Fruit fly (Drosophila melanogaster) whole organism, embryonic: ENCODE results near the gene NitFhit.
A peak's percentile ranks its signal among the peaks of the same experiment; 100 is the strongest.

Experiments
- B-H2 ChIP-seq: fragments of 200-800 bp; sonication (Bioruptor generic); optimal IDR thresholded peaks from 2 replicates; lab custom pipeline; 2018; ENCODE audit warnings: missing biosample characterization, mild to moderate bottlenecking, missing genetic modification characterization
- Bgb ChIP-seq: fragments of 200-800 bp; sonication (Bioruptor generic); IDR thresholded peaks from 2 replicates; pipeline ENCODE4 v1.3.6; 2022; ENCODE audit warnings: missing biosample characterization, missing genetic modification characterization; ENCODE audit not compliant: partially characterized antibody
- Blimp-1 ChIP-seq: fragments of 200-800 bp; sonication (Bioruptor generic); optimal IDR thresholded peaks from 3 replicates; lab custom pipeline; 2018; ENCODE audit warnings: missing biosample characterization, missing genetic modification characterization, mild to moderate bottlenecking, moderate library complexity, missing genetic modification reagents
- Bteb2 ChIP-seq: fragments of 200-800 bp; sonication (Bioruptor generic); optimal IDR thresholded peaks from 2 replicates; lab custom pipeline; 2016; ENCODE audit warnings: missing biosample characterization, missing genetic modification characterization
- CG10462 ChIP-seq: fragments of 200-800 bp; sonication (Bioruptor generic); optimal IDR thresholded peaks from 2 replicates; lab custom pipeline; 2016; ENCODE audit warnings: missing biosample characterization, missing genetic modification characterization
- CG10565 ChIP-seq: fragments of 200-800 bp; sonication (Bioruptor generic); optimal IDR thresholded peaks from 3 replicates; lab custom pipeline; 2016; ENCODE audit warnings: missing biosample characterization, mild to moderate bottlenecking, missing genetic modification characterization
- CG11093 ChIP-seq: fragments of 200-800 bp; sonication (Bioruptor generic); IDR thresholded peaks from 3 replicates; pipeline ENCODE4 v1.3.6; 2022; ENCODE audit warnings: missing biosample characterization, missing genetic modification characterization
- CG14441 ChIP-seq: fragments of 200-800 bp; sonication (Bioruptor generic); IDR thresholded peaks from 2 replicates; pipeline ENCODE4 v1.3.6; 2022; ENCODE audit warnings: missing biosample characterization, missing genetic modification characterization
- CG14965 ChIP-seq: fragments of 200-800 bp; sonication (Bioruptor generic); optimal IDR thresholded peaks from 2 replicates; lab custom pipeline; 2016; ENCODE audit warnings: missing biosample characterization, missing genetic modification characterization, borderline replicate concordance
- CG16779 ChIP-seq: fragments of 200-800 bp; sonication (Bioruptor generic); IDR thresholded peaks from 2 replicates; pipeline ENCODE4 v1.3.6; 2022; ENCODE audit warnings: missing biosample characterization, missing genetic modification characterization
- CG17186 ChIP-seq: fragments of 200-800 bp; sonication (Bioruptor generic); optimal IDR thresholded peaks from 3 replicates; lab custom pipeline; 2017; ENCODE audit warnings: missing biosample characterization, missing genetic modification reagents, missing genetic modification characterization
- CG17385 ChIP-seq: fragments of 200-800 bp; sonication (Bioruptor generic); optimal IDR thresholded peaks from 3 replicates; lab custom pipeline; 2018; ENCODE audit warnings: missing biosample characterization, mild to moderate bottlenecking, missing genetic modification characterization
- CG2199 ChIP-seq: fragments of 200-800 bp; sonication (Bioruptor generic); IDR thresholded peaks from 3 replicates; pipeline ENCODE4 v1.3.6; 2022; ENCODE audit warnings: missing biosample characterization, missing genetic modification characterization
- CG34422 ChIP-seq: fragments of 200-800 bp; sonication (Bioruptor generic); IDR thresholded peaks from 3 replicates; pipeline ENCODE4 v1.3.6; 2022; ENCODE audit warnings: missing biosample characterization, missing genetic modification characterization
- CG5245 ChIP-seq: fragments of 200-800 bp; sonication (Bioruptor generic); optimal IDR thresholded peaks from 3 replicates; lab custom pipeline; 2016; ENCODE audit warnings: missing biosample characterization, missing genetic modification characterization
- CG9437 ChIP-seq: fragments of 200-800 bp; sonication (Bioruptor generic); optimal IDR thresholded peaks from 2 replicates; lab custom pipeline; 2018; ENCODE audit warnings: missing biosample characterization, mild to moderate bottlenecking, missing genetic modification characterization
- CG9932 ChIP-seq: fragments of 200-800 bp; sonication (Bioruptor generic); IDR thresholded peaks from 2 replicates; pipeline ENCODE4 v1.3.6; 2022; ENCODE audit warnings: missing biosample characterization, missing genetic modification characterization
- Dp ChIP-seq: fragments of 200-800 bp; sonication (Bioruptor generic); optimal IDR thresholded peaks from 2 replicates; lab custom pipeline; 2018; ENCODE audit warnings: missing biosample characterization, mild to moderate bottlenecking, missing genetic modification characterization, moderate library complexity
- E2f1 ChIP-seq: fragments of 200-800 bp; sonication (Bioruptor generic); IDR thresholded peaks from 2 replicates; pipeline ENCODE4 v1.3.6; 2022; ENCODE audit warnings: missing biosample characterization, missing genetic modification characterization
- Fer2 ChIP-seq: fragments of 200-800 bp; sonication (Bioruptor generic); optimal IDR thresholded peaks from 2 replicates; lab custom pipeline; 2018; ENCODE audit warnings: missing biosample characterization, mild to moderate bottlenecking, missing genetic modification characterization, moderate library complexity
- Gug ChIP-seq: fragments of 200-800 bp; sonication (Bioruptor generic); IDR thresholded peaks from 4 replicates; pipeline ENCODE4 v1.3.6; 2022; ENCODE audit warnings: missing biosample characterization, missing genetic modification characterization
- HLH54F ChIP-seq: fragments of 200-800 bp; sonication (Bioruptor generic); optimal IDR thresholded peaks from 3 replicates; lab custom pipeline; 2016; ENCODE audit warnings: missing biosample characterization, missing genetic modification characterization
- HmgD ChIP-seq: fragments of 200-800 bp; sonication (Bioruptor generic); optimal IDR thresholded peaks from 3 replicates; lab custom pipeline; 2016; ENCODE audit warnings: missing biosample characterization, missing genetic modification characterization
- Hr3 ChIP-seq: fragments of 200-800 bp; sonication (Bioruptor generic); optimal IDR thresholded peaks from 3 replicates; lab custom pipeline; 2016; ENCODE audit warnings: missing biosample characterization, missing genetic modification characterization
- Hsf ChIP-seq: fragments of 200-800 bp; sonication (Bioruptor generic); optimal IDR thresholded peaks from 3 replicates; lab custom pipeline; 2016; ENCODE audit warnings: missing biosample characterization, missing genetic modification characterization
- MESR4 ChIP-seq: fragments of 200-800 bp; sonication (Bioruptor generic); optimal IDR thresholded peaks from 2 replicates; lab custom pipeline; 2018; ENCODE audit warnings: missing biosample characterization, mild to moderate bottlenecking, missing genetic modification characterization, moderate library complexity
- Mes4 ChIP-seq: fragments of 200-800 bp; sonication (Bioruptor generic); optimal IDR thresholded peaks from 2 replicates; lab custom pipeline; 2016; ENCODE audit warnings: missing biosample characterization, missing genetic modification characterization
- NK7.1 ChIP-seq: fragments of 200-800 bp; sonication (Bioruptor generic); optimal IDR thresholded peaks from 3 replicates; lab custom pipeline; 2016; ENCODE audit warnings: missing biosample characterization, missing genetic modification characterization
- Neu2 ChIP-seq: fragments of 200-800 bp; sonication (Bioruptor generic); optimal IDR thresholded peaks from 3 replicates; lab custom pipeline; 2016; ENCODE audit warnings: missing biosample characterization, missing genetic modification characterization, borderline replicate concordance
- Xbp1 ChIP-seq: fragments of 200-800 bp; sonication (Bioruptor generic); optimal IDR thresholded peaks from 3 replicates; lab custom pipeline; 2016; ENCODE audit warnings: missing biosample characterization, mild to moderate bottlenecking, missing genetic modification characterization
- abd-A ChIP-seq: fragments of 200-800 bp; sonication (Bioruptor generic); optimal IDR thresholded peaks from 3 replicates; lab custom pipeline; 2019; ENCODE audit warnings: missing biosample characterization, mild to moderate bottlenecking, missing genetic modification characterization, moderate library complexity
- bbx ChIP-seq: fragments of 200-800 bp; sonication (Bioruptor generic); IDR thresholded peaks from 2 replicates; pipeline ENCODE4 v1.3.6; 2022; ENCODE audit warnings: missing biosample characterization, missing genetic modification characterization; ENCODE audit not compliant: partially characterized antibody
- br ChIP-seq: fragments of >200 bp; optimal IDR thresholded peaks from 2 replicates; lab custom pipeline; 2017
- bsh ChIP-seq, 2 experiments: fragments of 200-800 bp; sonication (Bioruptor generic); optimal IDR thresholded peaks; 2 replicates each; lab custom pipeline; 2017 to 2018; ENCODE audit warnings: mild to moderate bottlenecking in 2 of 2, missing biosample characterization in 2 of 2, missing genetic modification characterization in 2 of 2, moderate library complexity in 1 of 2
- cato ChIP-seq: fragments of 200-800 bp; sonication (Bioruptor generic); optimal IDR thresholded peaks from 2 replicates; lab custom pipeline; 2016; ENCODE audit warnings: missing biosample characterization, missing genetic modification characterization, borderline replicate concordance
- corto ChIP-seq: fragments of 200-800 bp; sonication (Bioruptor generic); optimal IDR thresholded peaks from 2 replicates; lab custom pipeline; 2016; ENCODE audit warnings: missing biosample characterization, mild to moderate bottlenecking, missing genetic modification characterization, moderate library complexity
- crp ChIP-seq, 2 experiments: fragments of 200-800 bp; sonication (Bioruptor generic); optimal IDR thresholded peaks; 2 replicates in 1 of 2; 3 replicates in 1 of 2; lab custom pipeline; 2017; ENCODE audit warnings: missing biosample characterization in 2 of 2, missing genetic modification characterization in 2 of 2, mild to moderate bottlenecking in 1 of 2, moderate library complexity in 1 of 2
- fd102C ChIP-seq: fragments of 200-800 bp; sonication (Bioruptor generic); optimal IDR thresholded peaks from 2 replicates; lab custom pipeline; 2018; ENCODE audit warnings: missing biosample characterization, mild to moderate bottlenecking, missing genetic modification characterization, moderate library complexity
- gfzf ChIP-seq: fragments of 200-800 bp; sonication (Bioruptor generic); optimal IDR thresholded peaks from 2 replicates; lab custom pipeline; 2016; ENCODE audit warnings: missing biosample characterization, mild to moderate bottlenecking, missing genetic modification characterization, moderate library complexity
- hb ChIP-seq: fragments of 200-800 bp; sonication (Bioruptor generic); IDR thresholded peaks from 3 replicates; pipeline ENCODE4 v1.3.6; 2022; ENCODE audit warnings: missing biosample characterization, missing genetic modification characterization; ENCODE audit not compliant: partially characterized antibody
- insv ChIP-seq, 2 experiments: fragments of 200-800 bp; sonication (Bioruptor generic); optimal IDR thresholded peaks; 3 replicates each; lab custom pipeline; 2016 to 2018; ENCODE audit warnings: missing biosample characterization in 2 of 2, missing genetic modification characterization in 2 of 2
- onecut ChIP-seq: fragments of 200-800 bp; sonication (Bioruptor generic); IDR thresholded peaks from 2 replicates; pipeline ENCODE4 v1.3.6; 2022; ENCODE audit warnings: missing biosample characterization, missing genetic modification characterization
- org-1 ChIP-seq: fragments of 200-800 bp; sonication (Bioruptor generic); optimal IDR thresholded peaks from 2 replicates; lab custom pipeline; 2017; ENCODE audit warnings: missing biosample characterization, missing genetic modification characterization
- otp ChIP-seq: fragments of 200-800 bp; sonication (Bioruptor generic); IDR thresholded peaks from 3 replicates; pipeline ENCODE4, ENCODE4 v1.3.6; 2022; ENCODE audit warnings: missing biosample characterization, missing genetic modification characterization
- pan ChIP-seq, 4 experiments: fragments of >200 bp in 3 of 4; fragments of 200-800 bp in 1 of 4; sonication (Bioruptor generic) in 1 of 4; optimal IDR thresholded peaks in 3 of 4; IDR thresholded peaks in 1 of 4; 2 replicates each; pipeline versions ENCODE4 v1.3.6 to Lab custom; 2017 to 2022; ENCODE audit warnings: missing biosample characterization in 2 of 4, missing genetic modification characterization in 2 of 4, mixed read lengths in 1 of 4
- pb ChIP-seq: fragments of 200-800 bp; sonication (Bioruptor generic); optimal IDR thresholded peaks from 3 replicates; lab custom pipeline; 2016; ENCODE audit warnings: missing biosample characterization, missing genetic modification characterization
- sisA ChIP-seq: fragments of 200-800 bp; sonication (Bioruptor generic); IDR thresholded peaks from 2 replicates; pipeline ENCODE4 v1.3.6; 2022; ENCODE audit warnings: missing biosample characterization, missing genetic modification characterization
- tap ChIP-seq: fragments of 200-800 bp; optimal IDR thresholded peaks from 3 replicates; lab custom pipeline; 2019; ENCODE audit warnings: missing biosample characterization, mild to moderate bottlenecking, missing genetic modification characterization, moderate library complexity
- z ChIP-seq: fragments of 200-800 bp; sonication (Bioruptor generic); IDR thresholded peaks from 3 replicates; pipeline ENCODE4 v1.3.6; 2022; ENCODE audit warnings: missing biosample characterization, missing genetic modification characterization

The NitFhit gene

DNA sequence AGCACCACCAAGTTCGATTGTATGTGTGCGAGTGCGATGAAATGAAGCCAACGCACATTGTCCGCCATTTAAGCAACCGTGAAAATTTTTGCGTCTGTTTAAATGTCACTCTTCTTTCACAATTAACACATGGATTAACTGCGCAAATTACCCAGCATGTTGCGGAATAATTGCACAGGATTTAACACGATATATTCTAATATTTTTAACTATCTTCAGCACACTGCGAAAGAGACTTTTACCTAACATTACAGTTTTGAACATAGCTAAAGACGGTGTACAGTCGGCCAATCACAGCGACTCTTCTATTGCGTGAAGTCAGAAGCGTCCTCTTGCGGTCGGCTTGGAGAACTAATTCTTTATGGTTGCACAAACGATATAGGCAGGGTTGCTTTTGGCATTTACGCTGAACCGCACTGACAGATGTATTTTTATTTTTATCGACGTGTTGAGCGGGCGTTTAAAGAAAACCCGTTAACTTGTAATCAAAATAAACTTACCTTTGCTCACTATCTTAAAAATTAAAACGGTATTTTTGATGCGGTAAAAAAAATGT is 43.2 kb downstream of the NitFhit start (continued):
- TF ChIP-seq CG34422 (GFP tag; lab: Robert Waterston, UW) (0 out of 3 replicates have a peak, but pooled peaks have one; percentile 21), Hsf (GFP tag; lab: Kevin White, UChicago) (peak; percentile 49), CG9932 (no peak), pb (GFP tag; lab: Kevin White, UChicago) (peak; percentile 36), HmgD (GFP tag; lab: Kevin White, UChicago) (peak; percentile 51), Hr3 (GFP tag; lab: Kevin White, UChicago) (peak; percentile 2), Blimp-1 (no peak), E2f1 (GFP tag; lab: Robert Waterston, UW) (peak; percentile 47; the same call in 1 of the 2 replicates), CG14965 (GFP tag; lab: Kevin White, UChicago) (no peak), Bgb (GFP tag; lab: Robert Waterston, UW) (peak; percentile 75), CG2199 (GFP tag; lab: Robert Waterston, UW) (0 out of 3 replicates have a peak, but pooled peaks have one; percentile 50), CG10565 (GFP tag; lab: Kevin White, UChicago) (no peak), tap (tag; lab: Kevin White, UChicago) (no peak), fd102C (GFP tag; lab: Kevin White, UChicago) (no peak), insv (GFP tag; optimal IDR thresholded peaks at IDR 0.05; lab: Kevin White, UChicago) (peak in 1 of 2 experiments; percentile 30), CG17385 (GFP tag; lab: Kevin White, UChicago) (no peak), onecut (no peak; the same call in none of the 2 replicates), Dp (GFP tag; lab: Kevin White, UChicago) (peak; percentile 89), CG5245 (peak; percentile 30), cato (no peak), sisA (no peak), bsh (GFP tag; optimal IDR thresholded peaks at IDR 0.05; lab: Kevin White, UChicago) (no peak), Mes4 (GFP tag; lab: Kevin White, UChicago) (peak; percentile 49), otp (no peak), br (lab: Kevin White, UChicago) (no peak), NK7.1 (GFP tag; lab: Kevin White, UChicago) (peak; percentile 43), corto (no peak), hb (peak; percentile 79), gfzf (peak; percentile 49), B-H2 (GFP tag; lab: Kevin White, UChicago) (peak; percentile 70), CG9437 (GFP tag; lab: Kevin White, UChicago) (peak; percentile 58), abd-A (tag; lab: Kevin White, UChicago) (no peak), org-1 (GFP tag; lab: Kevin White, UChicago) (no peak), bbx (GFP tag; lab: Robert Waterston, UW) (peak; percentile 73), Fer2 (tag; lab: Kevin White, UChicago) (no peak), Bteb2 (no peak), CG10462 (GFP tag; lab: Kevin White, UChicago) (no peak), Xbp1 (GFP tag; lab: Kevin White, UChicago) (peak; percentile 62), pan (optimal IDR thresholded peaks at IDR 0.05; lab: Kevin White, UChicago) (no peak), pan (GFP tag; optimal IDR thresholded peaks at IDR 0.05 in 1 of 2, IDR thresholded peaks at IDR 0.05 in 1 of 2) (peak in 1 of 2 experiments; percentile 28), crp (GFP tag; optimal IDR thresholded peaks at IDR 0.05; lab: Kevin White, UChicago) (peak in 1 of 2 experiments; percentile 42), CG14441 (0 out of 2 replicates have a peak, but pooled peaks have one; percentile 29), MESR4 (GFP tag; lab: Kevin White, UChicago) (peak; percentile 99), Neu2 (no peak), z (GFP tag; lab: Robert Waterston, UW) (no peak), CG11093 (GFP tag; lab: Robert Waterston, UW) (no peak), CG17186 (GFP tag; lab: Kevin White, UChicago) (peak; percentile 67), Gug (GFP tag; lab: Robert Waterston, UW) (no peak), HLH54F (peak; percentile 36), CG16779 (no peak)
